Worm (Caenorhabditis elegans) whole organism, L4/young adult: Measurements from ENCODE around the gene nas-22.

Experiments
- W03F9.2 ChIP-seq: fragments of 150-350 bp; optimal IDR thresholded peaks from 2 replicates; lab custom pipeline; 2014; ENCODE audit warnings: missing biosample characterization, missing genetic modification characterization
- him-1 ChIP-seq: sonication (generic microtip); optimal IDR thresholded peaks from 2 replicates; lab custom pipeline; 2016; ENCODE audit warnings: missing genotype, missing genetic modification reagents, missing genetic modification characterization, missing compliant biosample characterization

DNA sequence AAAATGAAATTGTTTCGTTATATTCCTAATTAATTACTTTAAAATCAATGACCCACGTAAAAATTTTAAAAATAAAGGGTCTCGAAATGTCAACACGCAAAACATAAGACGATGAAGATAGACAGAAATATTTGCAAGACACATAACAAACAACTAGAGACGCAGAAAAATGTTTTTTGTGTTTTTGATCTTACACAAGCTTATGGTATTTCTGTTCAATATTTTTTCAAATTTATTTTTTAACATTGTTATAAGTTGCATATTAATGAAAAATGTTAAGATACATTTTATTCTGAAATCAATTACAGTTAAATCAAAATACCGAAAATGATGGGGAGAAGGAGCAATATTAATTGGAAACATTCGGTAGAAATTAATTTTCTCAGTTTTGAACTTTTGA, 38.9 kb downstream of the nas-22 start, which contains the start of gene C55A6.3:
- TF ChIP-seq him-1 (tag; lab: Kevin White, UChicago): no peak
- no peak for TF ChIP-seq W03F9.2 (tag; lab: Kevin White, UChicago)
